Worm (Caenorhabditis elegans) whole organism, early embryonic: ENCODE results near the gene clec-129.

Source experiments
- B0310.2 ChIP-seq: sonication (generic microtip); optimal IDR thresholded peaks from 2 replicates; lab custom pipeline; 2016; ENCODE audit warnings: mild to moderate bottlenecking, missing genetic modification characterization, missing compliant biosample characterization
- F13C5.2 ChIP-seq: sonication (generic microtip); optimal IDR thresholded peaks from 2 replicates; lab custom pipeline; 2017; ENCODE audit warnings: mild to moderate bottlenecking, missing genetic modification characterization, inconsistent platforms, missing compliant biosample characterization
- aly-1 ChIP-seq: sonication (generic microtip); optimal IDR thresholded peaks from 2 replicates; lab custom pipeline; 2016; ENCODE audit warnings: missing genetic modification characterization, missing compliant biosample characterization
- ama-1 ChIP-seq: fragments of 150-350 bp; optimal IDR thresholded peaks from 2 replicates; lab custom pipeline; 2014
- ceh-13 ChIP-seq: fragments of 200-800 bp; sonication (Bioruptor generic); optimal IDR thresholded peaks from 2 replicates; lab custom pipeline; 2018; ENCODE audit warnings: mild to moderate bottlenecking, missing genetic modification characterization, missing compliant biosample characterization
- ceh-36 ChIP-seq: sonication (generic microtip); optimal IDR thresholded peaks from 2 replicates; lab custom pipeline; 2016; ENCODE audit warnings: missing genetic modification characterization, inconsistent platforms, missing compliant biosample characterization
- ets-7 ChIP-seq: sonication (generic microtip); optimal IDR thresholded peaks from 2 replicates; lab custom pipeline; 2016; ENCODE audit warnings: missing genotype, missing genetic modification characterization, missing compliant biosample characterization
- flt-1 ChIP-seq: fragments of 200-800 bp; sonication (Bioruptor generic); IDR thresholded peaks from 2 replicates; pipeline ENCODE4 v1.3.6; 2022; ENCODE audit warnings: missing genetic modification characterization, missing compliant biosample characterization
- hmbx-1 ChIP-seq: sonication (generic microtip); optimal IDR thresholded peaks from 2 replicates; lab custom pipeline; 2016; ENCODE audit warnings: mild to moderate bottlenecking, missing genetic modification characterization, missing compliant biosample characterization
- hmg-4 ChIP-seq: fragments of 200-800 bp; sonication (Bioruptor generic); optimal IDR thresholded peaks from 2 replicates; lab custom pipeline; 2018; ENCODE audit warnings: mild to moderate bottlenecking, missing genetic modification characterization, missing compliant biosample characterization
- hnd-1 ChIP-seq: sonication (generic microtip); optimal IDR thresholded peaks from 2 replicates; lab custom pipeline; 2016; ENCODE audit warnings: missing genetic modification characterization, missing compliant biosample characterization
- pes-1 ChIP-seq: fragments of 200-800 bp; sonication (Bioruptor generic); IDR thresholded peaks from 2 replicates; pipeline ENCODE4 v1.3.6; 2022; ENCODE audit warnings: missing genetic modification reagents, missing genetic modification characterization, missing compliant biosample characterization
- scrt-1 ChIP-seq: fragments of 200-800 bp; sonication (Bioruptor generic); IDR thresholded peaks from 2 replicates; pipeline ENCODE4 v1.3.6; 2022; ENCODE audit warnings: missing genetic modification characterization, missing compliant biosample characterization
- sea-1 ChIP-seq: fragments of 200-800 bp; sonication (Bioruptor generic); conservative IDR thresholded peaks from 2 replicates; pipeline ENCODE4 v1.3.6; 2022; ENCODE audit warnings: missing genetic modification characterization, missing compliant biosample characterization
- tbx-11 ChIP-seq: fragments of 200-800 bp; sonication (Bioruptor generic); IDR thresholded peaks from 2 replicates; pipeline ENCODE4 v1.3.6; 2022; ENCODE audit warnings: missing genetic modification characterization, missing compliant biosample characterization
- tbx-37 ChIP-seq: fragments of 200-800 bp; sonication (Bioruptor generic); conservative IDR thresholded peaks from 2 replicates; pipeline ENCODE4 v1.3.6; 2022; ENCODE audit warnings: missing genetic modification reagents, missing genetic modification characterization, missing compliant biosample characterization
- tra-4 ChIP-seq: sonication (generic microtip); optimal IDR thresholded peaks from 2 replicates; lab custom pipeline; 2017; ENCODE audit warnings: missing genetic modification characterization, missing compliant biosample characterization

The clec-129 gene

DNA sequence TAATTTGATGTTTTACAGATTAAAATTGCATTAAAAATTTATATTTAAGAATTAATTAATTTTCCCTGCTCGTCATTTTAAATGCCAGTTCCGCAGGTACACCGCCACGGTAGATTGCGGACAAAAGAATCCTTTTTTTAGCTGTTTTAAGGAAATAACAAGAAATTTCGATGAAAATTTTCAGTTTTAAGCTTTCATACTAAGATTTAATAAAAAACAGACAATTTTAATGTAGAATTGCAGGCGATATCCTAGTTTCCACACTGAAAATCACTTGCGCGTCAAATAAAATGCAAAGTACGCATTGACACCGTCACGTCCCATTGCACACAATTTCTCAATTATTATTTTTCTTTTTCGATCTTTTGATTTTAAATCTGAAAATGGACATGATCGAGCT is 17.8 kb upstream of the clec-129 start, which contains the start of gene dnc-3:
Gene dnc-3, plus strand, starts transcription at position 272 of the 400 bp plus-strand sequence.
- no peak for TF ChIP-seq hnd-1 (tag; lab: Kevin White, UChicago)
- peak; percentile 40 for TF ChIP-seq F13C5.2

DNA sequence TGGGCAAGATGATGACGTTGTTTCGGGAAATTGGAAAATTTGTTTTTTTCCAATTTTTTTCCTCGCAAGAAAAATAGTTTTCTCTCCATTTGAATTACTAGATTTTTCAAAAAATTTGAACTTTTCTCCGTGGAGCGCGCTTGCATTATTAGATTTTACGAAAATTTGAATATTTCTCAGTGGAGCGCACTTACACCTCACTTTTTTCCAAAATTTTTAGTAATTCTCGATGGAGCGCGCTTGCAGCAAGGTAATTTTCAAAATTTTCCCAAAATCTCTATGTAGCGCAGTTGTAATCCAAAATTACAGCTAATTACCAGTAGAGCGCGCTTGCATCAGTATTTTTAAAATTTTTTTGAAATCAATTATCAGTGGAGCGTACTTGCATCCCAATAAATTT is 16.6 kb upstream of the clec-129 start:
- no peak for TF ChIP-seq hmg-4 (GFP tag; lab: Kevin White, UChicago)
- TF ChIP-seq hmbx-1 (tag; lab: Kevin White, UChicago): no peak
- no peak for TF ChIP-seq ceh-13 (GFP tag; lab: Kevin White, UChicago)
- no peak for TF ChIP-seq sea-1 (GFP tag; lab: Robert Waterston, UW)
- no peak for TF ChIP-seq tbx-11 (GFP tag; lab: Robert Waterston, UW)
- no peak for TF ChIP-seq scrt-1

ce11 chrII:3555281-3555680 is 16.0 kb upstream of the clec-129 start:
- no peak for TF ChIP-seq pes-1
- TF ChIP-seq sea-1 (GFP tag; lab: Robert Waterston, UW): no peak
- TF ChIP-seq tbx-37: no peak
- no peak for TF ChIP-seq hnd-1 (tag; lab: Kevin White, UChicago)
- TF ChIP-seq ets-7: no peak
- TF ChIP-seq F13C5.2: no peak
- TF ChIP-seq ceh-36 (tag; lab: Kevin White, UChicago): no peak

DNA sequence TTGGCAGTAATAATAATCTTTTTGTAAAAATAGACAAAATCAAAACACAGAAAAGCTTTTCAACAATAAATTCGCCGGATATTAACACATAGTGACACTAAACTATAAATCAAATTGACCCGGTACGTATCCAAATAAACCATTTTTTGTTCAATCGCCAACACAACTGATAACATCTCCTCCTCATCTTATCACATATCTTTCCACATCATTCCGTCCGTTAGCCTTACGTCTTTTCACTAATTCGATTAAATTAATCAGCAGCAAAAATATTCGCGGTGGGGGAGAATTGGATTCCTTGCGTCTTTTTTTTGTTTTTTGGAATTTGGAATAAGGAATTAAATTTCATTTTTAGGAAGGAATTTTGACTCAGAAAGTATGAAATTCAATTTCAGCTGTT is 14.7 kb upstream of the clec-129 start:
- TF ChIP-seq hnd-1 (tag; lab: Kevin White, UChicago) (no peak), ets-7 (no peak), F13C5.2 (no peak), B0310.2 (no peak), ama-1 (lab: Kevin White, UChicago) (no peak), hmg-4 (GFP tag; lab: Kevin White, UChicago) (no peak), ceh-36 (tag; lab: Kevin White, UChicago) (no peak), tbx-11 (GFP tag; lab: Robert Waterston, UW) (no peak), ceh-13 (GFP tag; lab: Kevin White, UChicago) (no peak), tra-4 (tag; lab: Kevin White, UChicago) (no peak), flt-1 (GFP tag; lab: Robert Waterston, UW) (no peak)

- TF ChIP-seq ets-7 (no peak), tbx-11 (GFP tag; lab: Robert Waterston, UW) (no peak), B0310.2 (no peak), ceh-36 (tag; lab: Kevin White, UChicago) (no peak), ceh-13 (GFP tag; lab: Kevin White, UChicago) (no peak), tbx-37 (no peak), pes-1 (no peak)
These were observed 13.9 kb upstream of the clec-129 start, which contains the start of gene lgc-45 for ce11 chrII:3557417-3557816. Gene lgc-45, plus strand, starts transcription at chrII:3557472.

- no peak for TF ChIP-seq flt-1 (GFP tag; lab: Robert Waterston, UW)
- TF ChIP-seq hmbx-1 (tag; lab: Kevin White, UChicago): no peak
- no peak for TF ChIP-seq ets-7
- TF ChIP-seq B0310.2: no peak
- TF ChIP-seq ceh-36 (tag; lab: Kevin White, UChicago): no peak
- no peak for TF ChIP-seq aly-1 (tag; lab: Kevin White, UChicago)
- no peak for TF ChIP-seq tbx-37
These were observed 10.7 kb upstream of the clec-129 start, which contains the start of gene W10G11.1 for ce11 chrII:3560592-3560991. Gene W10G11.1, minus strand, starts transcription at chrII:3560692.

ce11 chrII:3561561-3561960 is 9.7 kb upstream of the clec-129 start, which contains the start of gene W10G11.2:
Gene W10G11.2, minus strand, starts transcription at chrII:3561661.
- TF ChIP-seq scrt-1 (no peak), hmg-4 (GFP tag; lab: Kevin White, UChicago) (no peak), tbx-11 (GFP tag; lab: Robert Waterston, UW) (no peak), ceh-13 (GFP tag; lab: Kevin White, UChicago) (no peak), hmbx-1 (tag; lab: Kevin White, UChicago) (no peak), tbx-37 (no peak), hnd-1 (tag; lab: Kevin White, UChicago) (no peak), F13C5.2 (no peak)

- no peak for TF ChIP-seq hmbx-1 (tag; lab: Kevin White, UChicago)
- no peak for TF ChIP-seq tbx-11 (GFP tag; lab: Robert Waterston, UW)
- TF ChIP-seq aly-1 (tag; lab: Kevin White, UChicago): no peak
These were observed 8.9 kb upstream of the clec-129 start, which contains the start of gene W10G11.3 for ce11 chrII:3562419-3562818. Gene W10G11.3, minus strand, starts transcription at chrII:3562519.

DNA sequence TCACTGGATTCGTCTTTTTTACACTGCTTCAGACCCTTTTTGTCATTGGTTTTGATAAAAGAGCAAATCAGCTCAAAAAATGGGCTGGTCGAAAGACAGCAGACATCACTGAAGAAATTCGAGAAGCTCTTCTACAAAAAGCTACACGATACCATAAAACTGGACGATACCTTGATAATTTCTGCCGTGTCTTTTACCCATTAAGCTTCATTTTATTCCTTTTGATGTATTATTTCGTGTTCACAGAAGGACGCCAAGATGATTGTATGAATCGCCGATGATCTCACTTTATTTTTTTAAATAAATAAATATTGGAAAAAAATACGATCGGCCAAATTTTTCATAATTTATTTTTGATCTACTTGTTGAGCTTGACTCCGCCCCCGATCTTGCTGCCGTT is 4.2 kb upstream of the clec-129 start:
- TF ChIP-seq F13C5.2: no peak
- TF ChIP-seq hmg-4 (GFP tag; lab: Kevin White, UChicago): no peak
- TF ChIP-seq scrt-1: no peak

DNA sequence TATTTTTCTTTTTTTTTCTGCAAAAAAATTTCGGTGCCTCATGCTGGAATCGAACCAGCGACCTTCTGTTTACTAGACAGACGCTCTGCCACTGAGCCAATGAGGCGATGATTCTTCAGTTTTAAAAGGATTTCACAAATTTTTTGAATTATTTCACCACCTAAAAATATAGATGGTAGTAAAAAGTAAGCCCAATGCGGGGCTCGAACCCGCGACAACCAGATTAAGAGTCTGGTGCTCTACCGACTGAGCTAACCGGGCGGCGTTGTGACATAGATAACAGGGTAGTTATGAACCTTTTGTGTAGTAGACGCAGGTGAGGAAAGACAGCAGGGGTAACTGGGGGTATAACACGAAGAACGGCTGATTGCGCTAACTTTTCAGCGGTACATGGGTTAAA is 3.7 kb upstream of the clec-129 start:
- TF ChIP-seq ceh-36 (tag; lab: Kevin White, UChicago) (peak; percentile 82), ceh-13 (GFP tag; lab: Kevin White, UChicago) (peak; percentile 22), scrt-1 (peak; percentile 86), hmg-4 (GFP tag; lab: Kevin White, UChicago) (peak; percentile 69), hnd-1 (tag; lab: Kevin White, UChicago) (peak; percentile 55), tbx-11 (GFP tag; lab: Robert Waterston, UW) (peak; percentile 70), flt-1 (GFP tag; lab: Robert Waterston, UW) (peak; percentile 68), pes-1 (peak; percentile 86), B0310.2 (peak; percentile 12), tbx-37 (peak; percentile 52; the same call in 1 of the 2 replicates), sea-1 (GFP tag; lab: Robert Waterston, UW) (peak; percentile 76; the same call in 1 of the 2 replicates), aly-1 (tag; lab: Kevin White, UChicago) (peak; percentile 47), tra-4 (tag; lab: Kevin White, UChicago) (peak; percentile 10)
